Worm (Caenorhabditis elegans) whole organism, L2 larva: ENCODE measurements around the gene chdh-1.
A peak's percentile ranks its signal among the peaks of the same experiment; 100 is the strongest.

Source experiments
- C34F6.9 ChIP-seq: fragments of 150-350 bp; optimal IDR thresholded peaks from 2 replicates; lab custom pipeline; 2014; ENCODE audit warnings: missing biosample characterization, missing genetic modification characterization
- F13H6.1 ChIP-seq: sonication (generic microtip); optimal IDR thresholded peaks from 2 replicates; lab custom pipeline; 2016; ENCODE audit warnings: missing genetic modification characterization, missing compliant biosample characterization
- R02D3.7 ChIP-seq: fragments of 150-350 bp; optimal IDR thresholded peaks from 2 replicates; lab custom pipeline; 2014; ENCODE audit warnings: missing biosample characterization, missing genetic modification characterization
- Y55F3AM.14 ChIP-seq: fragments of 200-800 bp; sonication (Bioruptor generic); optimal IDR thresholded peaks from 2 replicates; lab custom pipeline; 2018; ENCODE audit warnings: mild to moderate bottlenecking, missing genetic modification characterization, missing compliant biosample characterization
- alr-1 ChIP-seq: fragments of 150-350 bp; optimal IDR thresholded peaks from 2 replicates; lab custom pipeline; 2014; ENCODE audit warnings: missing biosample characterization, missing genetic modification characterization
- aly-2 ChIP-seq: fragments of 150-350 bp; optimal IDR thresholded peaks from 2 replicates; lab custom pipeline; 2014; ENCODE audit warnings: missing biosample characterization, missing genetic modification characterization
- ama-1 ChIP-seq: fragments of 150-350 bp; optimal IDR thresholded peaks from 2 replicates; lab custom pipeline; 2018; ENCODE audit warnings: inconsistent platforms
- ceh-16 ChIP-seq: fragments of 150-350 bp; optimal IDR thresholded peaks from 2 replicates; lab custom pipeline; 2014; ENCODE audit warnings: missing biosample characterization, missing genetic modification characterization
- ceh-82 ChIP-seq: fragments of 150-350 bp; optimal IDR thresholded peaks from 2 replicates; lab custom pipeline; 2014; ENCODE audit warnings: missing biosample characterization, missing genetic modification characterization
- crh-2 ChIP-seq: sonication (generic microtip); optimal IDR thresholded peaks from 2 replicates; lab custom pipeline; 2017; ENCODE audit warnings: missing biosample characterization, missing genetic modification characterization
- dmd-4 ChIP-seq: sonication (generic microtip); optimal IDR thresholded peaks from 2 replicates; lab custom pipeline; 2017; ENCODE audit warnings: missing biosample characterization, missing genetic modification characterization
- elt-1 ChIP-seq: fragments of 150-350 bp; optimal IDR thresholded peaks from 2 replicates; lab custom pipeline; 2014; ENCODE audit warnings: missing biosample characterization, missing genetic modification characterization
- elt-3 ChIP-seq: sonication (generic microtip); optimal IDR thresholded peaks from 2 replicates; lab custom pipeline; 2017; ENCODE audit warnings: missing biosample characterization, missing genetic modification characterization
- fos-1 ChIP-seq: fragments of 150-350 bp; optimal IDR thresholded peaks from 2 replicates; lab custom pipeline; 2014; ENCODE audit warnings: missing biosample characterization, missing genetic modification characterization
- gmeb-1 ChIP-seq: fragments of 150-350 bp; optimal IDR thresholded peaks from 2 replicates; lab custom pipeline; 2014; ENCODE audit warnings: missing biosample characterization, missing genetic modification characterization
- lin-39 ChIP-seq: fragments of 150-350 bp; optimal IDR thresholded peaks from 2 replicates; lab custom pipeline; 2014; ENCODE audit warnings: missing biosample characterization, missing genetic modification reagents, missing genetic modification characterization
- lsy-2 ChIP-seq, 2 experiments: fragments of 150-350 bp in 1 of 2; sonication (generic microtip) in 1 of 2; optimal IDR thresholded peaks; 2 replicates each; lab custom pipeline; 2014 to 2017; ENCODE audit warnings: missing biosample characterization in 2 of 2, missing genetic modification characterization in 2 of 2
- mab-5 ChIP-seq: fragments of 150-350 bp; optimal IDR thresholded peaks from 2 replicates; lab custom pipeline; 2014; ENCODE audit warnings: missing biosample characterization, missing genetic modification characterization
- mdl-1 ChIP-seq, 2 experiments: fragments of 150-350 bp in 1 of 2; sonication (generic microtip) in 1 of 2; optimal IDR thresholded peaks; 2 replicates each; lab custom pipeline; 2017; ENCODE audit warnings: missing biosample characterization in 2 of 2, missing genetic modification characterization in 2 of 2
- nhr-10 ChIP-seq: sonication (generic microtip); optimal IDR thresholded peaks from 2 replicates; lab custom pipeline; 2017; ENCODE audit warnings: missing biosample characterization, missing genetic modification characterization
- nhr-11 ChIP-seq: fragments of 150-350 bp; optimal IDR thresholded peaks from 2 replicates; lab custom pipeline; 2014; ENCODE audit warnings: missing biosample characterization, missing genetic modification characterization
- nhr-12 ChIP-seq: fragments of 150-350 bp; optimal IDR thresholded peaks from 2 replicates; lab custom pipeline; 2014; ENCODE audit warnings: missing biosample characterization, missing genetic modification characterization
- nhr-129 ChIP-seq: fragments of 150-350 bp; optimal IDR thresholded peaks from 2 replicates; lab custom pipeline; 2014; ENCODE audit warnings: missing biosample characterization, missing genetic modification characterization
- nhr-21 ChIP-seq: fragments of 150-350 bp; optimal IDR thresholded peaks from 2 replicates; lab custom pipeline; 2014; ENCODE audit warnings: missing biosample characterization, missing genetic modification characterization
- nhr-23 ChIP-seq: fragments of 150-350 bp; optimal IDR thresholded peaks from 2 replicates; lab custom pipeline; 2014; ENCODE audit warnings: missing biosample characterization, missing genetic modification reagents, missing genetic modification characterization
- nhr-237 ChIP-seq: fragments of 150-350 bp; optimal IDR thresholded peaks from 2 replicates; lab custom pipeline; 2014; ENCODE audit warnings: missing biosample characterization, missing genetic modification characterization
- nhr-25 ChIP-seq: fragments of 150-350 bp; sonication (generic microtip); optimal IDR thresholded peaks from 3 replicates; lab custom pipeline; 2014; ENCODE audit warnings: missing biosample characterization, missing genetic modification characterization
- nhr-6 ChIP-seq: fragments of 150-350 bp; optimal IDR thresholded peaks from 2 replicates; lab custom pipeline; 2014; ENCODE audit warnings: missing biosample characterization, missing genetic modification characterization
- nhr-77 ChIP-seq: fragments of 150-350 bp; optimal IDR thresholded peaks from 2 replicates; lab custom pipeline; 2014; ENCODE audit warnings: missing biosample characterization, missing genetic modification characterization
- sem-4 ChIP-seq: fragments of 150-350 bp; optimal IDR thresholded peaks from 2 replicates; lab custom pipeline; 2014; ENCODE audit warnings: missing biosample characterization, missing genetic modification reagents, missing genetic modification characterization
- skn-1 ChIP-seq: sonication (generic microtip); optimal IDR thresholded peaks from 2 replicates; lab custom pipeline; 2017; ENCODE audit warnings: missing biosample characterization, missing genetic modification characterization
- sma-9 ChIP-seq, 2 experiments: fragments of 150-350 bp in 1 of 2; sonication (generic microtip) in 1 of 2; optimal IDR thresholded peaks; 2 replicates each; lab custom pipeline; 2014 to 2016; ENCODE audit warnings: missing genetic modification characterization in 2 of 2, mild to moderate bottlenecking in 1 of 2, missing biosample characterization in 1 of 2, missing compliant biosample characterization in 1 of 2, missing genetic modification reagents in 1 of 2, moderate library complexity in 1 of 2
- snpc-4 ChIP-seq: fragments of 150-350 bp; optimal IDR thresholded peaks from 2 replicates; lab custom pipeline; 2014; ENCODE audit warnings: missing biosample characterization, missing genetic modification characterization
- unc-39 ChIP-seq: fragments of 150-350 bp; optimal IDR thresholded peaks from 2 replicates; lab custom pipeline; 2014; ENCODE audit warnings: missing biosample characterization, missing genetic modification characterization
- unc-55 ChIP-seq: fragments of 150-350 bp; sonication (generic microtip); optimal IDR thresholded peaks from 3 replicates; lab custom pipeline; 2014; ENCODE audit warnings: missing biosample characterization, missing genetic modification reagents, missing genetic modification characterization
- ztf-1 ChIP-seq: fragments of 200-800 bp; sonication (Bioruptor generic); conservative IDR thresholded peaks from 2 replicates; pipeline ENCODE4 v1.3.6; 2022; ENCODE audit warnings: missing genetic modification characterization, missing compliant biosample characterization
- ztf-4 ChIP-seq: fragments of 150-350 bp; optimal IDR thresholded peaks from 2 replicates; lab custom pipeline; 2014; ENCODE audit warnings: missing biosample characterization, missing genetic modification characterization

Gene chdh-1

ce11 chrII:8683933-8684332, 14.8 kb downstream of the chdh-1 start (continued):
- TF ChIP-seq mdl-1 (tag; optimal IDR thresholded peaks at IDR 0.05; lab: Kevin White, UChicago) (no peak), R02D3.7 (tag; lab: Kevin White, UChicago) (no peak), ama-1 (no peak), dmd-4 (tag; lab: Kevin White, UChicago) (no peak), ztf-4 (tag; lab: Kevin White, UChicago) (no peak), snpc-4 (no peak), lsy-2 (tag; optimal IDR thresholded peaks at IDR 0.05; lab: Kevin White, UChicago) (peak; percentile 38 to 79), nhr-77 (tag; lab: Kevin White, UChicago) (no peak), aly-2 (tag; lab: Kevin White, UChicago) (no peak), elt-3 (tag; lab: Kevin White, UChicago) (no peak), sem-4 (tag; lab: Kevin White, UChicago) (no peak)

- TF ChIP-seq C34F6.9 (no peak), fos-1 (tag; lab: Kevin White, UChicago) (peak; percentile 40)
Observed at ce11 chrII:8679799-8680198, 18.9 kb downstream of the chdh-1 start.

ce11 chrII:8675369-8675768, 23.4 kb downstream of the chdh-1 start:
- TF ChIP-seq ama-1 (no peak), nhr-25 (tag; lab: Kevin White, UChicago) (peak; percentile 16), nhr-129 (tag; lab: Kevin White, UChicago) (no peak)

ce11 chrII:8670835-8671234, 27.9 kb downstream of the chdh-1 start:
- TF ChIP-seq lsy-2 (tag; optimal IDR thresholded peaks at IDR 0.05; lab: Kevin White, UChicago) (no peak), nhr-21 (no peak), snpc-4 (peak; percentile 35), mab-5 (tag; lab: Kevin White, UChicago) (no peak)

ce11 chrII:8668871-8669270, 29.9 kb downstream of the chdh-1 start:
- TF ChIP-seq R02D3.7 (tag; lab: Kevin White, UChicago) (no peak), lsy-2 (tag; optimal IDR thresholded peaks at IDR 0.05; lab: Kevin White, UChicago) (no peak), mab-5 (tag; lab: Kevin White, UChicago) (no peak), elt-3 (tag; lab: Kevin White, UChicago) (no peak), ceh-82 (tag; lab: Kevin White, UChicago) (no peak), crh-2 (tag; lab: Kevin White, UChicago) (no peak), alr-1 (tag; lab: Kevin White, UChicago) (no peak), nhr-129 (tag; lab: Kevin White, UChicago) (no peak), sem-4 (tag; lab: Kevin White, UChicago) (no peak), nhr-25 (tag; lab: Kevin White, UChicago) (no peak), nhr-77 (tag; lab: Kevin White, UChicago) (no peak), unc-39 (tag; lab: Kevin White, UChicago) (no peak), lin-39 (tag; lab: Kevin White, UChicago) (no peak)

ce11 chrII:8664533-8664932, 34.2 kb downstream of the chdh-1 start, which contains the start of gene etc-1:
Gene etc-1, plus strand, starts transcription at chrII:8664833.
- no peak for TF ChIP-seq sem-4 (tag; lab: Kevin White, UChicago)
- no peak for TF ChIP-seq lsy-2 (tag; optimal IDR thresholded peaks at IDR 0.05; lab: Kevin White, UChicago)

ce11 chrII:8661539-8661938, 37.2 kb downstream of the chdh-1 start, which contains the start of the genes piga-1 and eif-2Bepsilon:
Gene piga-1, minus strand, starts transcription at chrII:8661712.
Gene eif-2Bepsilon, plus strand, starts transcription at chrII:8661869.
- TF ChIP-seq nhr-237 (tag; lab: Kevin White, UChicago) (no peak), lin-39 (tag; lab: Kevin White, UChicago) (no peak), R02D3.7 (tag; lab: Kevin White, UChicago) (no peak), nhr-10 (tag; lab: Kevin White, UChicago) (no peak), lsy-2 (tag; optimal IDR thresholded peaks at IDR 0.05; lab: Kevin White, UChicago) (peak in 1 of 2 experiments; percentile 74), mab-5 (tag; lab: Kevin White, UChicago) (no peak), nhr-25 (tag; lab: Kevin White, UChicago) (no peak), ama-1 (no peak), alr-1 (tag; lab: Kevin White, UChicago) (no peak), nhr-11 (tag; lab: Kevin White, UChicago) (no peak), aly-2 (tag; lab: Kevin White, UChicago) (no peak), C34F6.9 (peak; percentile 88), ceh-82 (tag; lab: Kevin White, UChicago) (no peak), gmeb-1 (tag; lab: Kevin White, UChicago) (no peak), sem-4 (tag; lab: Kevin White, UChicago) (no peak), Y55F3AM.14 (GFP tag; lab: Kevin White, UChicago) (no peak), nhr-77 (tag; lab: Kevin White, UChicago) (no peak), nhr-6 (peak; percentile 24), dmd-4 (tag; lab: Kevin White, UChicago) (no peak), mdl-1 (tag; optimal IDR thresholded peaks at IDR 0.05; lab: Kevin White, UChicago) (peak in 1 of 2 experiments; percentile 1), ceh-16 (tag; lab: Kevin White, UChicago) (no peak), nhr-23 (tag; lab: Kevin White, UChicago) (no peak), skn-1 (no peak), unc-55 (GFP tag; lab: Kevin White, UChicago) (peak; percentile 84), ztf-1 (GFP tag; lab: Robert Waterston, UW) (no peak), nhr-12 (no peak), sma-9 (GFP tag; optimal IDR thresholded peaks at IDR 0.05; lab: Kevin White, UChicago) (peak; percentile 21), sma-9 (tag; optimal IDR thresholded peaks at IDR 0.05; lab: Kevin White, UChicago) (no peak), ztf-4 (tag; lab: Kevin White, UChicago) (no peak), elt-1 (tag; lab: Kevin White, UChicago) (no peak), nhr-21 (no peak), unc-39 (tag; lab: Kevin White, UChicago) (no peak), crh-2 (tag; lab: Kevin White, UChicago) (peak; percentile 72), F13H6.1 (tag; lab: Kevin White, UChicago) (no peak)
